Fruit fly (Drosophila melanogaster) whole organism, embryonic: ENCODE data around the gene CG34409.

Experiments used
- Antp ChIP-seq: fragments of 200-800 bp; sonication (Bioruptor generic); optimal IDR thresholded peaks from 3 replicates; lab custom pipeline; 2016; ENCODE audit warnings: missing biosample characterization, missing genetic modification characterization
- B-H1 ChIP-seq: fragments of 200-800 bp; sonication (Bioruptor generic); IDR thresholded peaks from 3 replicates; pipeline ENCODE4 v1.3.6; 2022; ENCODE audit warnings: missing biosample characterization, missing genetic modification characterization
- CG10321 ChIP-seq: fragments of 200-800 bp; sonication (Bioruptor generic); IDR thresholded peaks from 2 replicates; pipeline ENCODE4 v1.3.6; 2022; ENCODE audit warnings: missing biosample characterization, missing genetic modification characterization
- CG10543 ChIP-seq: fragments of 200-800 bp; sonication (Bioruptor generic); optimal IDR thresholded peaks from 3 replicates; lab custom pipeline; 2017; ENCODE audit warnings: missing biosample characterization, mild to moderate bottlenecking, missing genetic modification characterization, moderate library complexity
- CG12071 ChIP-seq: fragments of 200-800 bp; sonication (Bioruptor generic); optimal IDR thresholded peaks from 3 replicates; lab custom pipeline; 2018; ENCODE audit warnings: missing biosample characterization, mild to moderate bottlenecking, missing genetic modification characterization
- CG12659 ChIP-seq: fragments of 200-800 bp; sonication (Bioruptor generic); optimal IDR thresholded peaks from 3 replicates; lab custom pipeline; 2017; ENCODE audit warnings: mild to moderate bottlenecking, missing biosample characterization, missing genetic modification reagents, missing genetic modification characterization
- CG13624 ChIP-seq: fragments of 200-800 bp; sonication (Bioruptor generic); optimal IDR thresholded peaks from 2 replicates; lab custom pipeline; 2016; ENCODE audit warnings: missing biosample characterization, missing genetic modification characterization
- CG13894 ChIP-seq: fragments of 200-800 bp; sonication (Bioruptor generic); optimal IDR thresholded peaks from 3 replicates; lab custom pipeline; 2018; ENCODE audit warnings: missing biosample characterization, mild to moderate bottlenecking, missing genetic modification characterization, moderate library complexity
- CG17186 ChIP-seq: fragments of 200-800 bp; sonication (Bioruptor generic); optimal IDR thresholded peaks from 3 replicates; lab custom pipeline; 2017; ENCODE audit warnings: missing biosample characterization, missing genetic modification reagents, missing genetic modification characterization
- CG17612 ChIP-seq: fragments of 200-800 bp; sonication (Bioruptor generic); IDR thresholded peaks from 2 replicates; pipeline ENCODE4 v1.3.6; 2022; ENCODE audit warnings: missing biosample characterization, missing genetic modification characterization
- CG2120 ChIP-seq: fragments of 200-800 bp; sonication (Bioruptor generic); optimal IDR thresholded peaks from 3 replicates; lab custom pipeline; 2016; ENCODE audit warnings: missing biosample characterization, missing genetic modification characterization
- CG31365 ChIP-seq: fragments of 200-800 bp; sonication (Bioruptor generic); optimal IDR thresholded peaks from 2 replicates; lab custom pipeline; 2018; ENCODE audit warnings: missing biosample characterization, mild to moderate bottlenecking, missing genetic modification characterization
- CG32767 ChIP-seq: fragments of 200-800 bp; sonication (Bioruptor generic); IDR thresholded peaks from 2 replicates; pipeline ENCODE4 v1.3.6; 2022; ENCODE audit warnings: missing biosample characterization, missing genetic modification characterization
- CG3281 ChIP-seq: fragments of 200-800 bp; sonication (Bioruptor generic); optimal IDR thresholded peaks from 3 replicates; lab custom pipeline; 2017; ENCODE audit warnings: missing biosample characterization, mild to moderate bottlenecking, missing genetic modification characterization
- CG3847 ChIP-seq: fragments of 200-800 bp; sonication (Bioruptor generic); IDR thresholded peaks from 2 replicates; pipeline ENCODE4 v1.3.6; 2022; ENCODE audit warnings: missing biosample characterization, missing genetic modification characterization
- CG4404 ChIP-seq: fragments of 200-800 bp; sonication (Bioruptor generic); IDR thresholded peaks from 2 replicates; pipeline ENCODE4 v1.3.6; 2022; ENCODE audit warnings: missing biosample characterization, missing genetic modification characterization
- CG5953 ChIP-seq: fragments of 200-800 bp; sonication (Bioruptor generic); IDR thresholded peaks from 2 replicates; pipeline ENCODE4 v1.3.6; 2022; ENCODE audit warnings: missing biosample characterization, missing genetic modification characterization
- CG7839 ChIP-seq: fragments of 200-800 bp; sonication (Bioruptor generic); optimal IDR thresholded peaks from 3 replicates; lab custom pipeline; 2018; ENCODE audit warnings: missing biosample characterization, mild to moderate bottlenecking, missing genetic modification characterization, moderate library complexity
- CG8359 ChIP-seq: fragments of 200-800 bp; sonication (Bioruptor generic); optimal IDR thresholded peaks from 2 replicates; lab custom pipeline; 2017; ENCODE audit warnings: missing biosample characterization, mild to moderate bottlenecking, missing genetic modification characterization, borderline replicate concordance
- CG9876 ChIP-seq: fragments of 200-800 bp; sonication (Bioruptor generic); optimal IDR thresholded peaks from 2 replicates; lab custom pipeline; 2016; ENCODE audit warnings: missing biosample characterization, missing genetic modification characterization
- CTCF ChIP-seq: fragments of 200-800 bp; sonication (Bioruptor generic); optimal IDR thresholded peaks from 2 replicates; lab custom pipeline; 2017; ENCODE audit warnings: missing biosample characterization, mild to moderate bottlenecking, missing genetic modification characterization, moderate library complexity
- Dbx ChIP-seq: fragments of 200-800 bp; sonication (Bioruptor generic); IDR thresholded peaks from 3 replicates; pipeline ENCODE4 v1.3.6; 2022; ENCODE audit warnings: missing biosample characterization, missing genetic modification characterization
- E2f2 ChIP-seq: fragments of 200-800 bp; sonication (Bioruptor generic); IDR thresholded peaks from 2 replicates; pipeline ENCODE4 v1.3.6; 2022; ENCODE audit warnings: missing biosample characterization, missing genetic modification characterization
- Ets65A ChIP-seq: fragments of 200-800 bp; sonication (Bioruptor generic); peaks from one replicate; lab custom pipeline; 2016; ENCODE audit warnings: missing biosample characterization, missing genetic modification characterization
- Gug ChIP-seq: fragments of 200-800 bp; sonication (Bioruptor generic); IDR thresholded peaks from 4 replicates; pipeline ENCODE4 v1.3.6; 2022; ENCODE audit warnings: missing biosample characterization, missing genetic modification characterization
- HLH4C ChIP-seq: fragments of 200-800 bp; sonication (Bioruptor generic); IDR thresholded peaks from 3 replicates; pipeline ENCODE4 v1.3.6; 2022; ENCODE audit warnings: missing biosample characterization, missing genetic modification characterization; ENCODE audit not compliant: partially characterized antibody
- HLH54F ChIP-seq: fragments of 200-800 bp; sonication (Bioruptor generic); optimal IDR thresholded peaks from 3 replicates; lab custom pipeline; 2016; ENCODE audit warnings: missing biosample characterization, missing genetic modification characterization
- HLHmδ ChIP-seq: fragments of 200-800 bp; sonication (Bioruptor generic); optimal IDR thresholded peaks from 2 replicates; lab custom pipeline; 2018; ENCODE audit warnings: missing biosample characterization, mild to moderate bottlenecking, missing genetic modification characterization, moderate library complexity
- Hand ChIP-seq: fragments of 200-800 bp; sonication (Bioruptor generic); optimal IDR thresholded peaks from 2 replicates; lab custom pipeline; 2017; ENCODE audit warnings: mild to moderate bottlenecking, missing biosample characterization, missing genetic modification reagents, missing genetic modification characterization
- Lhr ChIP-seq: fragments of 200-800 bp; sonication (Bioruptor generic); optimal IDR thresholded peaks from 3 replicates; lab custom pipeline; 2017; ENCODE audit warnings: mild to moderate bottlenecking, missing biosample characterization, missing genetic modification reagents, missing genetic modification characterization
- MBD-R2 ChIP-seq: fragments of 200-800 bp; sonication (Bioruptor generic); IDR thresholded peaks from 2 replicates; pipeline ENCODE4 v1.3.6; 2022; ENCODE audit warnings: missing biosample characterization, missing genetic modification characterization
- MESR4 ChIP-seq: fragments of 200-800 bp; sonication (Bioruptor generic); optimal IDR thresholded peaks from 2 replicates; lab custom pipeline; 2018; ENCODE audit warnings: missing biosample characterization, mild to moderate bottlenecking, missing genetic modification characterization, moderate library complexity
- Opbp ChIP-seq: fragments of 200-800 bp; sonication (Bioruptor generic); IDR thresholded peaks from 3 replicates; pipeline ENCODE4 v1.3.6; 2022; ENCODE audit warnings: missing biosample characterization, missing genetic modification characterization; ENCODE audit not compliant: partially characterized antibody
- amos ChIP-seq: fragments of 200-800 bp; sonication (Bioruptor generic); IDR thresholded peaks from 2 replicates; pipeline ENCODE4 v1.3.6; 2022; ENCODE audit warnings: missing biosample characterization, missing genetic modification characterization; ENCODE audit not compliant: partially characterized antibody
- dmrt11E ChIP-seq: fragments of 200-800 bp; sonication (Bioruptor generic); optimal IDR thresholded peaks from 3 replicates; lab custom pipeline; 2018; ENCODE audit warnings: missing biosample characterization, mild to moderate bottlenecking, missing genetic modification characterization, moderate library complexity
- ewg ChIP-seq: fragments of 200-800 bp; sonication (Bioruptor generic); optimal IDR thresholded peaks from 3 replicates; lab custom pipeline; 2017; ENCODE audit warnings: mild to moderate bottlenecking, missing biosample characterization, missing genetic modification reagents, missing genetic modification characterization
- fru ChIP-seq: fragments of >200 bp; optimal IDR thresholded peaks from 2 replicates; lab custom pipeline; 2017
- gcm ChIP-seq: fragments of 200-800 bp; sonication (Bioruptor generic); optimal IDR thresholded peaks from 2 replicates; lab custom pipeline; 2019; ENCODE audit warnings: missing biosample characterization, mild to moderate bottlenecking, missing genetic modification characterization, moderate library complexity
- ham ChIP-seq: fragments of 200-800 bp; sonication (Bioruptor generic); IDR thresholded peaks from 2 replicates; pipeline ENCODE4 v1.3.6; 2022; ENCODE audit warnings: missing biosample characterization, missing genetic modification characterization
- knrl ChIP-seq: fragments of 200-800 bp; sonication (Bioruptor generic); IDR thresholded peaks from 3 replicates; pipeline ENCODE4 v1.3.6; 2022; ENCODE audit warnings: missing biosample characterization, missing genetic modification characterization; ENCODE audit not compliant: partially characterized antibody
- oc ChIP-seq: fragments of 200-800 bp; sonication (Bioruptor generic); optimal IDR thresholded peaks from 2 replicates; lab custom pipeline; 2018; ENCODE audit warnings: missing biosample characterization, mild to moderate bottlenecking, missing genetic modification characterization, moderate library complexity
- onecut ChIP-seq: fragments of 200-800 bp; sonication (Bioruptor generic); IDR thresholded peaks from 2 replicates; pipeline ENCODE4 v1.3.6; 2022; ENCODE audit warnings: missing biosample characterization, missing genetic modification characterization
- pita ChIP-seq: fragments of 200-800 bp; sonication (Bioruptor generic); optimal IDR thresholded peaks from 2 replicates; lab custom pipeline; 2017; ENCODE audit warnings: missing biosample characterization, mild to moderate bottlenecking, missing genetic modification characterization
- sd ChIP-seq: fragments of 200-800 bp; sonication (Bioruptor generic); optimal IDR thresholded peaks from 3 replicates; lab custom pipeline; 2018; ENCODE audit warnings: missing biosample characterization, mild to moderate bottlenecking, missing genetic modification characterization, moderate library complexity
- sens ChIP-seq: fragments of 200-800 bp; sonication (Bioruptor generic); peaks from one replicate; lab custom pipeline; 2016; ENCODE audit warnings: missing biosample characterization, missing genetic modification characterization
- seq ChIP-seq: fragments of 200-800 bp; sonication (Bioruptor generic); IDR thresholded peaks from 2 replicates; pipeline ENCODE4 v1.3.6; 2022; ENCODE audit warnings: missing biosample characterization, missing genetic modification characterization
- stc ChIP-seq: fragments of 200-800 bp; sonication (Bioruptor generic); IDR thresholded peaks from 2 replicates; pipeline ENCODE4 v1.3.6; 2022; ENCODE audit warnings: missing biosample characterization, missing genetic modification characterization
- unpg ChIP-seq: fragments of 200-800 bp; sonication (Bioruptor generic); optimal IDR thresholded peaks from 3 replicates; lab custom pipeline; 2018; ENCODE audit warnings: missing biosample characterization, mild to moderate bottlenecking, missing genetic modification characterization, moderate library complexity
- vnd ChIP-seq: fragments of 200-800 bp; sonication (Bioruptor generic); IDR thresholded peaks from 3 replicates; pipeline ENCODE4 v1.3.6; 2022; ENCODE audit warnings: missing biosample characterization, missing genetic modification characterization; ENCODE audit not compliant: partially characterized antibody

The CG34409 gene

DNA sequence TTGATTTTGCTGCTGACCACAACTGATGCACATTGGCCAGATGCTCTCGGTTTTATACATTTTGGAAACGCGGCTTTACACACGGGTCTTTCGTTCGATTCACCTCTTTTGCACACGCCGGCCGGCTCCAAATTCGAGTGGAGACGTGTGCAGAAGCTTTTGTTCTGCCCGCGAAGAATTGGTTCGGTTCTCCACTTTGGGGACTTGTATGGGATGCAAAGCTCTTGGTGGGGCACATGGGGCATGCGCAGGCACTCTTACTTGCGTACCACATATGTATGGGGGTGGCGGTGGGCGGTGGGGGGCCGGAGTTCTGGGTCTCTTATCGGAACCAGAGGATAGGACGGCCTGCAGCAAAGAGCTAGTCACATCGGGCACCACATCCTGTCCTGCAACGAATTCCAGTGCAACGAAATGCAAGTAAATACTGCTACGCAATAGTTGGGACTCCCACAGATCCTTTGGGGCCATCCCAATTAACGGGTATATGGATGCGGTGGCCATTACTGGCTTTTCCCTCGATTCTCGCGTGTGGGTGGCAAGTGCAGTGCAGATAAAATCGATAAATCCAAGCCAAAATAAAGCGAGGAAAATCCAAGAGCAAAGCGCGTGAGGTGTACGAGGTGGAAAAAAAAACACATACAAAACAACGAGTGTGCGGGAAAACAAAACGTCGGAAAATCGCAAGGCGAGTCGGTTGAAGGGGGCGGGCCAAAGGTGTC is 38.3 kb upstream of the CG34409 start, which contains the start of the genes MtnA and CG8500 (continued):
- no peak for TF ChIP-seq CG2120 (GFP tag; lab: Kevin White, UChicago)
- TF ChIP-seq stc: 0 out of 2 replicates have a peak, but pooled peaks have one; percentile 16
- TF ChIP-seq CG10543 (GFP tag; lab: Kevin White, UChicago): peak; percentile 37
- peak; percentile 44; the same call in 1 of the 2 replicates for TF ChIP-seq amos (GFP tag; lab: Robert Waterston, UW)
- TF ChIP-seq CG12071 (GFP tag; lab: Kevin White, UChicago): no peak
- TF ChIP-seq knrl (GFP tag; lab: Robert Waterston, UW): peak; percentile 19; the same call in 1 of the 3 replicates
- 0 out of 3 replicates have a peak, but pooled peaks have one; percentile 24 for TF ChIP-seq HLH4C (GFP tag; lab: Robert Waterston, UW)
- TF ChIP-seq CG13894 (tag; lab: Kevin White, UChicago): peak; percentile 26
- peak; percentile 8 for TF ChIP-seq CG3281 (GFP tag; lab: Kevin White, UChicago)
- no peak for TF ChIP-seq CG4404
- TF ChIP-seq onecut (GFP tag; lab: Robert Waterston, UW): peak; percentile 87
- peak; percentile 20 for TF ChIP-seq CG12659 (GFP tag; lab: Kevin White, UChicago)
- no peak for TF ChIP-seq gcm (GFP tag; lab: Kevin White, UChicago)
- TF ChIP-seq ewg (GFP tag; lab: Kevin White, UChicago): peak; percentile 99
- TF ChIP-seq sens (GFP tag; lab: Kevin White, UChicago): peak; percentile 33
- TF ChIP-seq CG31365: no peak
- 0 out of 2 replicates have a peak, but pooled peaks have one; percentile 7 for TF ChIP-seq CG3847 (GFP tag; lab: Robert Waterston, UW)
- peak; percentile 23 for TF ChIP-seq MESR4
- no peak for TF ChIP-seq fru
- peak; percentile 77 for TF ChIP-seq Ets65A (GFP tag; lab: Kevin White, UChicago)
- TF ChIP-seq Hand (GFP tag; lab: Kevin White, UChicago): peak; percentile 4
- TF ChIP-seq CG8359 (GFP tag; lab: Kevin White, UChicago): no peak
- no peak for TF ChIP-seq B-H1 (GFP tag; lab: Robert Waterston, UW)
- TF ChIP-seq Lhr (GFP tag; lab: Kevin White, UChicago): peak; percentile 13
- peak; percentile 31; the same call in 1 of the 2 replicates for TF ChIP-seq seq (GFP tag; lab: Robert Waterston, UW)
- TF ChIP-seq pita (GFP tag; lab: Kevin White, UChicago): peak; percentile 54
- no peak for TF ChIP-seq vnd (GFP tag; lab: Robert Waterston, UW)
- no peak for TF ChIP-seq CG7839 (tag; lab: Kevin White, UChicago)
- 0 out of 3 replicates have a peak, but pooled peaks have one; percentile 24 for TF ChIP-seq Opbp (GFP tag; lab: Robert Waterston, UW)
- TF ChIP-seq Dbx (GFP tag; lab: Robert Waterston, UW): no peak
- TF ChIP-seq MBD-R2: peak; percentile 55; the same call in 1 of the 2 replicates
- TF ChIP-seq CG13624 (GFP tag; lab: Kevin White, UChicago): no peak
- peak; percentile 64 for TF ChIP-seq CTCF (GFP tag; lab: Kevin White, UChicago)

DNA sequence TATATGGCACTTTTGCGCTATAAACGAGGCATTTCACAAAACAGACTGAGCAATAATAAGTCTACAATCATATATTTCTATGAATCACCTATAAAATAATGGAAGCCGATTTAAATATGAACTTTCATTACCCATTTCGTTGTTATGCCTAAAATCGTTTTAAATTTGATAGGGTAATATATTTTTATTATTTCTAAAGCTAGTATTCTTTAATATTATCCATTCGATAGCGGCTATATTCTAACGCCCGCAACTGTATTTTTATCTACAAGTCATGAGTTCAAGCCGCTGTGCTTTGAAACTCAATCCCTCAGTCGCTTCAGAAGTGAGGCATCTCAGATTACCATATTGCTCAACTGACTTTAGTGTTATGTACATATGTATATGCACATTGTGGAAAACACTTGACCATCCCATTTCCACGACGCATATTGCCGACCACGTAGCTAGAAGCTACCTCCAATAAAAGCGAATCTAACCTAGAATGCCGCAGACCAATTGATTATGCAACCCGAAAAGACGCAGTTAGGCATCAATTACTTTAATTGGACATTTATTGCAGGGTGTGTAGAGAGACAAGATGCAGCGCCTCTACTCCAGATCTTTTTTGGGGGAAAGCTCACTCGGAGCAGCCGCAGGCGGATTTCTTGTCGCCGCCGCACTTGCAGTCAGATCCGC is 37.2 kb upstream of the CG34409 start:
- TF ChIP-seq CG32767 (GFP tag; lab: Robert Waterston, UW) (no peak), CG9876 (GFP tag; lab: Kevin White, UChicago) (no peak), unpg (GFP tag; lab: Kevin White, UChicago) (peak; percentile 47), Antp (no peak), CG5953 (GFP tag; lab: Robert Waterston, UW) (no peak), Gug (GFP tag; lab: Robert Waterston, UW) (no peak), ham (GFP tag; lab: Robert Waterston, UW) (no peak), HLH54F (GFP tag; lab: Kevin White, UChicago) (no peak), E2f2 (no peak), HLHmδ (GFP tag; lab: Kevin White, UChicago) (no peak), CTCF (GFP tag; lab: Kevin White, UChicago) (no peak), CG10321 (no peak), CG17612 (no peak), dmrt11E (peak; percentile 2), CG12659 (GFP tag; lab: Kevin White, UChicago) (no peak), CG17186 (GFP tag; lab: Kevin White, UChicago) (no peak), sd (tag; lab: Kevin White, UChicago) (no peak), oc (no peak)
